Worm (Caenorhabditis elegans): ENCODE measurements around the gene col-43.
A peak's percentile ranks its signal among the peaks of the same experiment; 100 is the strongest.

The col-43 gene

ce11 chrV:8067800-8068199 is 17.1 kb upstream of the col-43 start, which contains the start of gene str-140:
str-140 (minus strand) TSS chrV:8067900.
- no peak for TF ChIP-seq ekl-4 (GFP tag; IDR thresholded peaks at IDR 0.05)

DNA sequence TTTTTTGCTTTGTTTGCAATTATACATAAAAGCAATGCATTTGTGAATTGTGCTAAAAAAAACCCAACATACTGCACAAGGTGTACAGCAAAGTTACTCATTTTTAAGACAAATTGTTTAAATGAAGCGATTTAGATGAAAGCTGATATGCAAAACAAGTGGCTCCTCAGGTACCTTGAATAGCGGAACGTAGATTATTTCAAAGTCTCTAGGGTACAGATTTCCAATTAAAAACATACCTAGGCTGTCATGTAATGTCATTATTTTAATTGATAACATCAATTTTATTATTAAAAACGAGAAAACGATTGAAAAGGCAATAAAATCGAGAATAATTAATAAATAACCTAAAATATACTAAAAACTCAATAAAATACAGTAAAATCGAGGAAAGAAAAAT is 11.4 kb upstream of the col-43 start, which contains the start of gene str-139:
Gene str-139, minus strand, starts transcription at position 101 of the 400 bp plus-strand sequence.
- TF ChIP-seq bed-1 (GFP tag; IDR thresholded peaks at IDR 0.05) (no peak), T07F8.4 (tag; optimal IDR thresholded peaks at IDR 0.05) (no peak), F55B11.4 (tag; optimal IDR thresholded peaks at IDR 0.05; ENCODE audit: borderline replicate concordance, insufficient read depth) (no peak), dpl-1 (GFP tag; optimal IDR thresholded peaks at IDR 0.05) (no peak), ztf-25 (GFP tag; IDR thresholded peaks at IDR 0.05) (no peak), B0261.1 (tag; optimal IDR thresholded peaks at IDR 0.05) (no peak), efl-1 (GFP tag; optimal IDR thresholded peaks at IDR 0.05) (no peak)

DNA sequence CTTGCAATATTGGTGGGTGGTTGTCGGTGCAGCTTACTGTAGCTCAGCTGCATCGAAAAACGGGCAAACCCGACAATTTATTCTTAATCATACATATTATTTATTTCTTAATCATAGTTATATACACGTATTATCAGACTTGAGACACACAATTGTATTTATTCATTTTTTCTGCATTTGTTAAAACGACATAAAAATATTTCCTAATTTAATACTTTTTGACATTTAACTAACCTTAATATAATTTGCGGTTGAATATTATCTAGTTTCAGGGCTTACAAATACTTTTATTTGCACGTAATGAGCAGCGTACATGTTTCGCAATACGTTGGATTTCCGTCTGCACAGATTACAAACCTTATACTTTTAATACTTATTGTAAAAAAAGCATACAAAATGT is 7.6 kb upstream of the col-43 start, which contains the start of gene str-138:
Gene str-138, plus strand, starts transcription at position 301 of the 400 bp plus-strand sequence.
- no peak for TF ChIP-seq zfh-2 (GFP tag; conservative IDR thresholded peaks at IDR 0.05)
- no peak for TF ChIP-seq egl-18 (GFP tag; IDR thresholded peaks at IDR 0.05)
- TF ChIP-seq repo-1 (tag; optimal IDR thresholded peaks at IDR 0.05): no peak
- TF ChIP-seq cebp-2 (GFP tag; IDR thresholded peaks at IDR 0.05): no peak
- TF ChIP-seq Y67H2A.10 (GFP tag; conservative IDR thresholded peaks at IDR 0.05): no peak
- no peak for TF ChIP-seq efl-1 (GFP tag; optimal IDR thresholded peaks at IDR 0.05)
- no peak for TF ChIP-seq F10E7.11 (tag; optimal IDR thresholded peaks at IDR 0.05)
- no peak for TF ChIP-seq hsf-1 (GFP tag; IDR thresholded peaks at IDR 0.05)
- TF ChIP-seq ceh-91 (GFP tag; IDR thresholded peaks at IDR 0.05): no peak
- no peak for TF ChIP-seq ztf-22 (GFP tag; optimal IDR thresholded peaks at IDR 0.05)
- no peak for TF ChIP-seq tbp1 (GFP tag; optimal IDR thresholded peaks at IDR 0.05)
- TF ChIP-seq hmg-20 (GFP tag; IDR thresholded peaks at IDR 0.05): no peak
- TF ChIP-seq xnd-1 (tag; optimal IDR thresholded peaks at IDR 0.05): no peak
- no peak for TF ChIP-seq lsl-1 (GFP tag; optimal IDR thresholded peaks at IDR 0.05)
- TF ChIP-seq ceh-58 (GFP tag; IDR thresholded peaks at IDR 0.05): no peak
- TF ChIP-seq ztf-18 (tag; optimal IDR thresholded peaks at IDR 0.05): no peak
- no peak for TF ChIP-seq lsy-27 (tag; optimal IDR thresholded peaks at IDR 0.05; ENCODE audit: borderline replicate concordance, insufficient read depth)
- TF ChIP-seq nhr-27 (tag; optimal IDR thresholded peaks at IDR 0.05): no peak
- no peak for TF ChIP-seq pha-4 (tag; optimal IDR thresholded peaks at IDR 0.05)

ce11 chrV:8057771-8058170 is 7.1 kb upstream of the col-43 start:
- TF ChIP-seq B0019.2 (GFP tag; conservative IDR thresholded peaks at IDR 0.05) (peak; percentile 20; the same call in 1 of the 2 replicates), xnd-1 (tag; optimal IDR thresholded peaks at IDR 0.05) (peak; percentile 48), madf-8 (GFP tag; conservative IDR thresholded peaks at IDR 0.05) (peak; percentile 79), F39B2.1 (GFP tag; IDR thresholded peaks at IDR 0.05) (peak; percentile 69; the same call in 1 of the 2 replicates), D2030.7 (GFP tag; IDR thresholded peaks at IDR 0.05) (peak; percentile 61), nfyb-1 (GFP tag; IDR thresholded peaks at IDR 0.05) (0 out of 2 replicates have a peak, but pooled peaks have one; percentile 22), hsf-1 (GFP tag; IDR thresholded peaks at IDR 0.05) (peak; percentile 85), ceh-91 (GFP tag; IDR thresholded peaks at IDR 0.05) (0 out of 2 replicates have a peak, but pooled peaks have one; percentile 28), ztf-18 (tag; optimal IDR thresholded peaks at IDR 0.05) (peak; percentile 84), madf-6 (GFP tag; IDR thresholded peaks at IDR 0.05) (peak; percentile 89), madf-3 (GFP tag; IDR thresholded peaks at IDR 0.05) (peak; percentile 72; the same call in 1 of the 2 replicates)
